Worm (Caenorhabditis elegans): Measurements from ENCODE around the gene oac-21.
A peak's percentile ranks its signal among the peaks of the same experiment; 100 is the strongest.
"Not testable (repeated sequence)": the region's sequence is repeated elsewhere in the genome, so short reads cannot be mapped to it uniquely, and the experiment has no call there.

oac-21 gene

ce11 chrIV:3906393-3906792 lies 17.3 kb downstream of the oac-21 start, which contains the start of gene F56D6.11:
Gene F56D6.11, minus strand, starts transcription at chrIV:3906493.
- no peak for TF ChIP-seq ztf-11 (tag; optimal IDR thresholded peaks at IDR 0.05)
- TF ChIP-seq tlp-1 (tag; optimal IDR thresholded peaks at IDR 0.05): no peak
- TF ChIP-seq ceh-90 (tag; optimal IDR thresholded peaks at IDR 0.05): no peak
- no peak for TF ChIP-seq ceh-88 (GFP tag; IDR thresholded peaks at IDR 0.05)
- TF ChIP-seq Y116A8C.19 (tag; optimal IDR thresholded peaks at IDR 0.05; ENCODE audit: borderline replicate concordance): no peak
- no peak for TF ChIP-seq egl-13 (tag; optimal IDR thresholded peaks at IDR 0.05)
- TF ChIP-seq unc-30 (tag; optimal IDR thresholded peaks at IDR 0.05): no peak
- no peak for TF ChIP-seq snu-23 (GFP tag; optimal IDR thresholded peaks at IDR 0.05)
- no peak for TF ChIP-seq sox-4 (tag; optimal IDR thresholded peaks at IDR 0.05)
- TF ChIP-seq fkh-4 (tag; optimal IDR thresholded peaks at IDR 0.05; ENCODE audit: borderline replicate concordance): no peak
- TF ChIP-seq C34B4.2 (tag; optimal IDR thresholded peaks at IDR 0.05): no peak
- no peak for TF ChIP-seq irx-1 (tag; optimal IDR thresholded peaks at IDR 0.05)
- no peak for TF ChIP-seq ces-1 (GFP tag; optimal IDR thresholded peaks at IDR 0.05)
- TF ChIP-seq C16A3.4 (tag; optimal IDR thresholded peaks at IDR 0.05): no peak
- no peak for TF ChIP-seq aha-1 (tag; optimal IDR thresholded peaks at IDR 0.05)
- TF ChIP-seq mep-1 (tag; optimal IDR thresholded peaks at IDR 0.05): no peak
- TF ChIP-seq tbx-2 (tag; optimal IDR thresholded peaks at IDR 0.05): no peak

- TF ChIP-seq lin-14 (GFP tag; optimal IDR thresholded peaks at IDR 0.05) (no peak), nhr-237 (tag; optimal IDR thresholded peaks at IDR 0.05) (no peak), C04F5.9 (tag; optimal IDR thresholded peaks at IDR 0.05) (no peak), mep-1 (tag; optimal IDR thresholded peaks at IDR 0.05) (no peak), efl-3 (GFP tag; optimal IDR thresholded peaks at IDR 0.05) (no peak), C16A3.4 (tag; optimal IDR thresholded peaks at IDR 0.05) (no peak), aly-2 (tag; optimal IDR thresholded peaks at IDR 0.05) (no peak), sox-4 (tag; optimal IDR thresholded peaks at IDR 0.05) (no peak), lsy-2 (tag; optimal IDR thresholded peaks at IDR 0.05) (no peak), nhr-28 (tag; optimal IDR thresholded peaks at IDR 0.05) (no peak), fkh-4 (tag; optimal IDR thresholded peaks at IDR 0.05; ENCODE audit: borderline replicate concordance) (no peak)
These were observed 18.6 kb downstream of the oac-21 start, which contains the start of the genes F56D6.22 and F56D6.12 for ce11 chrIV:3907506-3908188. Gene F56D6.22, minus strand, starts transcription at chrIV:3907606. Gene F56D6.12, plus strand, starts transcription at chrIV:3908138.

ce11 chrIV:3909114-3909513 lies 20.1 kb downstream of the oac-21 start, which contains the start of gene F56D6.13:
Gene F56D6.13, plus strand, starts transcription at chrIV:3909414.
- no peak for TF ChIP-seq tlp-1 (tag; optimal IDR thresholded peaks at IDR 0.05)
- no peak for TF ChIP-seq nhr-20 (tag; optimal IDR thresholded peaks at IDR 0.05)
- TF ChIP-seq swsn-7 (tag; optimal IDR thresholded peaks at IDR 0.05): no peak
- TF ChIP-seq hlh-17 (GFP tag; optimal IDR thresholded peaks at IDR 0.05; ENCODE audit: borderline replicate concordance): no peak

ce11 chrIV:3911848-3912247 lies 22.8 kb downstream of the oac-21 start, which contains the start of gene F56D6.18:
Gene F56D6.18, minus strand, starts transcription at chrIV:3911948.
- not testable (repeated sequence) for TF ChIP-seq efl-3 (GFP tag; optimal IDR thresholded peaks at IDR 0.05); tbx-2 (tag; optimal IDR thresholded peaks at IDR 0.05); hlh-4 (tag; optimal IDR thresholded peaks at IDR 0.05)

- TF ChIP-seq nhr-47 (tag; optimal IDR thresholded peaks at IDR 0.05): no peak
- no peak for TF ChIP-seq zag-1 (tag; optimal IDR thresholded peaks at IDR 0.05)
- TF ChIP-seq nhr-28 (tag; optimal IDR thresholded peaks at IDR 0.05): no peak
These were observed 23.5 kb downstream of the oac-21 start, which contains the start of gene F56D6.20 for ce11 chrIV:3912598-3912997. Gene F56D6.20, plus strand, starts transcription at chrIV:3912898.

- TF ChIP-seq lin-35 (GFP tag; optimal IDR thresholded peaks at IDR 0.05) (no peak), efl-1 (optimal IDR thresholded peaks at IDR 0.05) (no peak), efl-1 (GFP tag; optimal IDR thresholded peaks at IDR 0.05 in 1 of 2) (peak in 1 of 2 experiments; percentile 64), ets-5 (GFP tag; IDR thresholded peaks at IDR 0.05) (no peak), ceh-88 (GFP tag; IDR thresholded peaks at IDR 0.05) (no peak), F16B12.6 (tag; optimal IDR thresholded peaks at IDR 0.05) (no peak)
These were observed 25.4 kb downstream of the oac-21 start, which contains the start of gene F56D6.19 for ce11 chrIV:3914462-3914861. Gene F56D6.19, plus strand, starts transcription at chrIV:3914762.

Measured in whole organism, L1 larva.